Worm (Caenorhabditis elegans): Measurements from ENCODE around the gene B0513.4.

Gene B0513.4

DNA sequence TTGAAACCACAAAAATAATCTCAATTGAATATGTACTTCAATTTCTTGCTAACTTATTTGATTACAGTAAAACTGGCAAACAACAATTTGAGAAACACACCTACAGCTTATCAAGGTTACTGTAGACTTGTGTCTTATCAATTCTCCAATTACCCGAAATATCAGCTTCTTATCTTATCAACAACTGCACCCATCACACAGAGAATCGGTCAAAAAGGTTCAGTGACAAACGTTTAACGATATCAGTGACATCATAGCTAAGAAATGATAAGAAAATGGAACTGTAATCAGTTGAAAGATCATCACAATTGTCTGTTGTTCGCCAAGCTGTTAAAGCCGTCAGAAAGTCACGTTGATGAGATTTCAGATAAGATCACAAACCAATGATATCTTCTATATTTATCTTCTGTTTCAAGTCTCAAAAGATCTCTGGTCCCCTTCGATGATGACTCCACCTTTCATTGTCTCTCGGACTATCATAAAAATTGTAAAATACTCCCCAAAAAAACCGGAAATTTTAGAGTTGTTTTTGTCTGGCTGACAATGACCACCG lies 39.3 kb downstream of the B0513.4 start (continued):
- TF ChIP-seq unc-130 (tag; optimal IDR thresholded peaks at IDR 0.05) (no peak), jun-1 (tag; optimal IDR thresholded peaks at IDR 0.05) (peak; percentile 93), lir-3 (tag; optimal IDR thresholded peaks at IDR 0.05; ENCODE audit: poor library complexity) (no peak), fkh-4 (tag; optimal IDR thresholded peaks at IDR 0.05; ENCODE audit: borderline replicate concordance) (no peak), ceh-82 (tag; optimal IDR thresholded peaks at IDR 0.05) (no peak), F16B12.6 (tag; optimal IDR thresholded peaks at IDR 0.05) (no peak), nhr-19 (GFP tag; conservative IDR thresholded peaks at IDR 0.05) (peak; percentile 63), elt-2 (tag; optimal IDR thresholded peaks at IDR 0.05) (peak; percentile 100), unc-98 (GFP tag; IDR thresholded peaks at IDR 0.05) (no peak), unc-62 (GFP tag; optimal IDR thresholded peaks at IDR 0.05) (no peak), ceh-88 (GFP tag; IDR thresholded peaks at IDR 0.05) (no peak), fos-1 (tag; optimal IDR thresholded peaks at IDR 0.05) (peak; percentile 27), mef-2 (tag; optimal IDR thresholded peaks at IDR 0.05) (no peak), tbx-2 (tag; optimal IDR thresholded peaks at IDR 0.05) (peak; percentile 21), lin-35 (GFP tag; optimal IDR thresholded peaks at IDR 0.05) (peak in 1 of 2 experiments; percentile 75), rnt-1 (tag; optimal IDR thresholded peaks at IDR 0.05) (no peak), elt-3 (tag; optimal IDR thresholded peaks at IDR 0.05) (peak; percentile 97 to 100 (median 99)), nhr-90 (tag; optimal IDR thresholded peaks at IDR 0.05; ENCODE audit: poor library complexity) (peak; percentile 74), efl-1 (optimal IDR thresholded peaks at IDR 0.05) (no peak), efl-1 (GFP tag; optimal IDR thresholded peaks at IDR 0.05 in 1 of 2) (peak in 1 of 2 experiments; percentile 89), sptf-1 (tag; optimal IDR thresholded peaks at IDR 0.05) (no peak), nhr-20 (tag; optimal IDR thresholded peaks at IDR 0.05) (peak; percentile 77), lin-14 (GFP tag; optimal IDR thresholded peaks at IDR 0.05) (no peak), zag-1 (tag; optimal IDR thresholded peaks at IDR 0.05) (no peak), nhr-12 (tag; optimal IDR thresholded peaks at IDR 0.05) (no peak)

DNA sequence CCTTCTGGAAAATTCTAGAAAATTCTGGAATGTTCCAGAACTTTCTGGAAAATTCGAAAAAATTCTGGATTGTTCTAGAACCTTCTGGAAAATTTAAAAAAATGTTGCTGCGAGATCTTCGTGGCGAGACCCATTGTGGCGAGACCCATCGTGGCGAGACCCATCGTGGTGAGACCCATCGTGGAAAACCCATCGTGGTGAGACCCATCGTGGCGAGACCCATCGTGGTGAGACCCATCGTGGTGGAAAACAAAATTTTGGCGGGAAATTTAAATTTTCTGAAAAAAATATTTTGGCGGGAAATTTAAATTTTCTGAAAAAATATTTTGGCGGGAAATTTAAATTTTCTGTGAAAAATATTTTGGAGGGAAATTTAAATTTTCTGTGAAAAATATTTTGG lies 42.3 kb downstream of the B0513.4 start:
- TF ChIP-seq grh-1 (GFP tag; IDR thresholded peaks at IDR 0.05): 0 out of 2 replicates have a peak, but pooled peaks have one; percentile 25

DNA sequence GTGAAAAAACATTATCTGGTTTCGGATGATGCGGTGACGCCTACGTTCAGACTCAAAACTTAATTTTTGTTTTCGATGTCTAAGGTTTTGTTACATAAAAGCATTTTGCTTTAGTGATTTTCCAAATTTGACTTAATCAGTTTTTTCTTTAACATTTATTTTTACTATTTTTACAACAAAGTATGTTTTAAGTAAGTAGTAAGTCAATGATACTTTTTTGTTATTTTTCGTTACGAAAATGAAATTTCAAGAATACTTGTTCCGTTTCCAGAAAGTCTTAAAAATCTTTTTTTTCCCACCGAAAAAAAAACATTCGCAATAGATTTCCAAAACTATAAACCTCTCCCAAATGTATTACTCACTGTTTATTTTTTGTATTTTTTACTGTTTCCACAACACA lies 47.7 kb downstream of the B0513.4 start:
- TF ChIP-seq sptf-1 (tag; optimal IDR thresholded peaks at IDR 0.05) (no peak), nhr-11 (tag; optimal IDR thresholded peaks at IDR 0.05) (no peak), lin-39 (tag; optimal IDR thresholded peaks at IDR 0.05) (no peak), nhr-85 (tag) (no peak), mep-1 (tag; optimal IDR thresholded peaks at IDR 0.05) (no peak)
